Worm (Caenorhabditis elegans) whole organism, L1 larva: Measurements from ENCODE around the gene snu-66.
A peak's percentile ranks its signal among the peaks of the same experiment; 100 is the strongest.

Experiments
- C04F5.9 ChIP-seq: sonication (generic microtip); optimal IDR thresholded peaks from 2 replicates; lab custom pipeline; 2016; ENCODE audit warnings: missing genetic modification characterization, missing compliant biosample characterization
- C16A3.4 ChIP-seq: fragments of 150-350 bp; optimal IDR thresholded peaks from 2 replicates; lab custom pipeline; 2014; ENCODE audit warnings: missing biosample characterization, missing genetic modification characterization
- F16B12.6 ChIP-seq: fragments of 150-350 bp; optimal IDR thresholded peaks from 2 replicates; lab custom pipeline; 2014; ENCODE audit warnings: missing biosample characterization, missing genetic modification characterization
- aha-1 ChIP-seq: fragments of 150-350 bp; optimal IDR thresholded peaks from 2 replicates; lab custom pipeline; 2014; ENCODE audit warnings: missing biosample characterization, missing genetic modification characterization
- alr-1 ChIP-seq: fragments of 200-800 bp; sonication (Bioruptor generic); optimal IDR thresholded peaks from 2 replicates; lab custom pipeline; 2018; ENCODE audit warnings: borderline replicate concordance, mild to moderate bottlenecking, missing genetic modification characterization, missing compliant biosample characterization
- ama-1 ChIP-seq: fragments of 150-350 bp; optimal IDR thresholded peaks from 2 replicates; lab custom pipeline; 2014
- ceh-63 ChIP-seq: fragments of 200-800 bp; sonication (Bioruptor generic); optimal IDR thresholded peaks from 2 replicates; lab custom pipeline; 2018; ENCODE audit warnings: mild to moderate bottlenecking, missing genetic modification characterization, missing compliant biosample characterization
- ceh-88 ChIP-seq: fragments of 200-800 bp; sonication (Bioruptor generic); IDR thresholded peaks from 2 replicates; pipeline ENCODE4 v1.3.6; 2022; ENCODE audit warnings: missing genetic modification characterization, missing compliant biosample characterization
- ceh-90 ChIP-seq: sonication (generic microtip); optimal IDR thresholded peaks from 2 replicates; lab custom pipeline; 2016; ENCODE audit warnings: missing genetic modification characterization, missing compliant biosample characterization
- dpl-1 ChIP-seq, 3 experiments: fragments of 150-350 bp in 2 of 3; sonication (generic microtip) in 1 of 3; optimal IDR thresholded peaks; 2 replicates each; lab custom pipeline; 2014 to 2017; ENCODE audit warnings: missing biosample characterization in 3 of 3, missing genetic modification characterization in 3 of 3, missing genetic modification reagents in 3 of 3
- dsc-1 ChIP-seq: sonication (generic microtip); optimal IDR thresholded peaks from 2 replicates; lab custom pipeline; 2016; ENCODE audit warnings: mild to moderate bottlenecking, missing genetic modification characterization, missing compliant biosample characterization
- efl-1 ChIP-seq, 4 experiments: fragments of 150-350 bp; optimal IDR thresholded peaks in 3 of 4; peaks in 1 of 4; 1 replicate in 1 of 4; 2 replicates in 3 of 4; lab custom pipeline; 2014; ENCODE audit warnings: missing biosample characterization in 2 of 4, missing genetic modification characterization in 2 of 4, missing genetic modification reagents in 2 of 4
- egl-13 ChIP-seq: sonication (generic microtip); optimal IDR thresholded peaks from 2 replicates; lab custom pipeline; 2016; ENCODE audit warnings: missing genotype, missing genetic modification reagents, missing genetic modification characterization, missing compliant biosample characterization
- egl-27 ChIP-seq, 2 experiments: fragments of 150-350 bp in 1 of 2; sonication (generic microtip); optimal IDR thresholded peaks; 3 replicates each; lab custom pipeline; 2017 to 2018; ENCODE audit warnings: missing biosample characterization in 2 of 2, missing genetic modification characterization in 2 of 2, missing genetic modification reagents in 2 of 2
- ets-5 ChIP-seq: fragments of 200-800 bp; sonication (Bioruptor generic); IDR thresholded peaks from 2 replicates; pipeline ENCODE4 v1.3.6; 2022; ENCODE audit warnings: missing genetic modification characterization, missing compliant biosample characterization
- fkh-10 ChIP-seq: sonication (generic microtip); optimal IDR thresholded peaks from 2 replicates; lab custom pipeline; 2017; ENCODE audit warnings: missing biosample characterization, missing genetic modification reagents, missing genetic modification characterization
- fkh-4 ChIP-seq: sonication (generic microtip); optimal IDR thresholded peaks from 2 replicates; lab custom pipeline; 2016; ENCODE audit warnings: missing compliant biosample characterization, missing genetic modification characterization, borderline replicate concordance
- fkh-8 ChIP-seq: sonication (generic microtip); optimal IDR thresholded peaks from 2 replicates; lab custom pipeline; 2016; ENCODE audit warnings: mild to moderate bottlenecking, missing genetic modification characterization, missing compliant biosample characterization
- fos-1 ChIP-seq: fragments of 150-350 bp; optimal IDR thresholded peaks from 2 replicates; lab custom pipeline; 2014; ENCODE audit warnings: missing biosample characterization, missing genetic modification characterization
- hlh-17 ChIP-seq: fragments of 200-800 bp; sonication (Bioruptor generic); optimal IDR thresholded peaks from 2 replicates; lab custom pipeline; 2018; ENCODE audit warnings: missing genetic modification characterization, mild to moderate bottlenecking, missing compliant biosample characterization, moderate library complexity, borderline replicate concordance
- hlh-4 ChIP-seq: sonication (generic microtip); optimal IDR thresholded peaks from 2 replicates; lab custom pipeline; 2016; ENCODE audit warnings: mild to moderate bottlenecking, missing genetic modification characterization, missing compliant biosample characterization
- hpl-2 ChIP-seq: fragments of 150-350 bp; optimal IDR thresholded peaks from 2 replicates; lab custom pipeline; 2014; ENCODE audit warnings: missing biosample characterization, missing genetic modification reagents, missing genetic modification characterization
- lin-13 ChIP-seq: fragments of 150-350 bp; optimal IDR thresholded peaks from 2 replicates; lab custom pipeline; 2014; ENCODE audit warnings: missing biosample characterization, missing genetic modification reagents, missing genetic modification characterization
- lin-14 ChIP-seq: fragments of 200-800 bp; sonication (Bioruptor generic); optimal IDR thresholded peaks from 2 replicates; lab custom pipeline; 2018; ENCODE audit warnings: mild to moderate bottlenecking, missing genetic modification characterization, moderate library complexity, missing compliant biosample characterization
- lin-15B ChIP-seq: fragments of 150-350 bp; sonication (generic microtip); optimal IDR thresholded peaks from 3 replicates; lab custom pipeline; 2014; ENCODE audit warnings: missing biosample characterization, missing genetic modification characterization
- lin-35 ChIP-seq, 2 experiments: fragments of 150-350 bp; optimal IDR thresholded peaks; 2 replicates each; lab custom pipeline; 2014; ENCODE audit warnings: missing biosample characterization in 2 of 2, missing genetic modification characterization in 2 of 2, missing genetic modification reagents in 2 of 2
- lir-3 ChIP-seq: sonication (generic microtip); optimal IDR thresholded peaks from 2 replicates; lab custom pipeline; 2016; ENCODE audit warnings: mild to moderate bottlenecking, missing genetic modification characterization, moderate library complexity, missing compliant biosample characterization; ENCODE audit not compliant: poor library complexity
- mab-9 ChIP-seq: fragments of 200-800 bp; sonication (Bioruptor generic); IDR thresholded peaks from 2 replicates; pipeline ENCODE4 v1.3.6; 2022; ENCODE audit warnings: missing genetic modification reagents, missing genetic modification characterization, missing compliant biosample characterization
- mdl-1 ChIP-seq, 2 experiments: fragments of 150-350 bp; optimal IDR thresholded peaks; 2 replicates each; lab custom pipeline; 2014 to 2017; ENCODE audit warnings: missing biosample characterization in 2 of 2, missing genetic modification characterization in 2 of 2, inconsistent platforms in 1 of 2
- mef-2 ChIP-seq: fragments of 150-350 bp; optimal IDR thresholded peaks from 2 replicates; lab custom pipeline; 2014; ENCODE audit warnings: missing biosample characterization, missing genetic modification characterization
- mep-1 ChIP-seq: fragments of 150-350 bp; optimal IDR thresholded peaks from 2 replicates; lab custom pipeline; 2014; ENCODE audit warnings: missing biosample characterization, missing genetic modification characterization
- nhr-11 ChIP-seq: fragments of 150-350 bp; optimal IDR thresholded peaks from 2 replicates; lab custom pipeline; 2014; ENCODE audit warnings: missing biosample characterization, missing genetic modification characterization
- nhr-19 ChIP-seq: fragments of 200-800 bp; sonication (Bioruptor generic); conservative IDR thresholded peaks from 2 replicates; pipeline ENCODE4 v1.3.6; 2022; ENCODE audit warnings: missing genetic modification characterization, missing compliant biosample characterization
- nhr-237 ChIP-seq: fragments of 150-350 bp; optimal IDR thresholded peaks from 2 replicates; lab custom pipeline; 2014; ENCODE audit warnings: missing biosample characterization, missing genetic modification characterization
- nhr-28 ChIP-seq: fragments of 150-350 bp; optimal IDR thresholded peaks from 2 replicates; lab custom pipeline; 2014; ENCODE audit warnings: missing biosample characterization, missing genetic modification characterization
- nhr-47 ChIP-seq: sonication (generic microtip); optimal IDR thresholded peaks from 2 replicates; lab custom pipeline; 2016; ENCODE audit warnings: mild to moderate bottlenecking, missing genetic modification characterization, moderate library complexity, missing compliant biosample characterization
- nhr-76 ChIP-seq: sonication (generic microtip); optimal IDR thresholded peaks from 2 replicates; lab custom pipeline; 2017; ENCODE audit warnings: missing biosample characterization, missing genetic modification characterization
- nhr-90 ChIP-seq: sonication (generic microtip); optimal IDR thresholded peaks from 2 replicates; lab custom pipeline; 2016; ENCODE audit warnings: mild to moderate bottlenecking, missing genetic modification characterization, missing compliant biosample characterization; ENCODE audit not compliant: poor library complexity
- pag-3 ChIP-seq: sonication (generic microtip); optimal IDR thresholded peaks from 2 replicates; lab custom pipeline; 2017; ENCODE audit warnings: missing genetic modification characterization, mild to moderate bottlenecking, missing compliant biosample characterization, antibody characterized with exemption, borderline replicate concordance; ENCODE audit not compliant: insufficient read depth
- pqm-1 ChIP-seq: sonication (generic microtip); optimal IDR thresholded peaks from 3 replicates; lab custom pipeline; 2017; ENCODE audit warnings: missing biosample characterization, missing genetic modification characterization
- rnt-1 ChIP-seq: sonication (generic microtip); optimal IDR thresholded peaks from 2 replicates; lab custom pipeline; 2016; ENCODE audit warnings: mild to moderate bottlenecking, missing genetic modification characterization, moderate library complexity, missing compliant biosample characterization
- skn-1 ChIP-seq: fragments of 150-350 bp; optimal IDR thresholded peaks from 2 replicates; lab custom pipeline; 2014; ENCODE audit warnings: missing biosample characterization, missing genetic modification characterization
- snpc-4 ChIP-seq: fragments of 150-350 bp; optimal IDR thresholded peaks from 2 replicates; lab custom pipeline; 2014; ENCODE audit warnings: missing biosample characterization, missing genetic modification characterization
- sptf-1 ChIP-seq: fragments of 150-350 bp; optimal IDR thresholded peaks from 2 replicates; lab custom pipeline; 2014; ENCODE audit warnings: missing biosample characterization, missing genetic modification characterization
- sup-37 ChIP-seq: fragments of 200-800 bp; sonication (Bioruptor generic); optimal IDR thresholded peaks from 2 replicates; lab custom pipeline; 2018; ENCODE audit warnings: mild to moderate bottlenecking, missing genetic modification characterization, missing compliant biosample characterization
- swsn-7 ChIP-seq: sonication (generic microtip); optimal IDR thresholded peaks from 2 replicates; lab custom pipeline; 2016; ENCODE audit warnings: missing genetic modification characterization, missing compliant biosample characterization
- tlp-1 ChIP-seq: fragments of 150-350 bp; optimal IDR thresholded peaks from 2 replicates; lab custom pipeline; 2014; ENCODE audit warnings: missing biosample characterization, missing genetic modification characterization
- unc-130 ChIP-seq: fragments of 150-350 bp; optimal IDR thresholded peaks from 2 replicates; lab custom pipeline; 2017; ENCODE audit warnings: missing biosample characterization, missing genetic modification characterization, inconsistent platforms
- unc-62 ChIP-seq: fragments of 150-350 bp; optimal IDR thresholded peaks from 2 replicates; lab custom pipeline; 2014; ENCODE audit warnings: missing biosample characterization, missing genetic modification reagents, missing genetic modification characterization
- unc-86 ChIP-seq: sonication (generic microtip); optimal IDR thresholded peaks from 2 replicates; lab custom pipeline; 2016; ENCODE audit warnings: missing genetic modification characterization, missing compliant biosample characterization
- unc-98 ChIP-seq: fragments of 200-800 bp; sonication (Bioruptor generic); IDR thresholded peaks from 2 replicates; pipeline ENCODE4 v1.3.6; 2022; ENCODE audit warnings: missing genetic modification characterization, missing compliant biosample characterization
- vab-15 ChIP-seq: sonication (generic microtip); optimal IDR thresholded peaks from 2 replicates; lab custom pipeline; 2017; ENCODE audit warnings: missing genotype, mild to moderate bottlenecking, missing genetic modification characterization, missing compliant biosample characterization
- xbp-1 ChIP-seq: sonication (generic microtip); optimal IDR thresholded peaks from 2 replicates; lab custom pipeline; 2016; ENCODE audit warnings: missing genetic modification characterization, missing compliant biosample characterization

snu-66 gene

DNA sequence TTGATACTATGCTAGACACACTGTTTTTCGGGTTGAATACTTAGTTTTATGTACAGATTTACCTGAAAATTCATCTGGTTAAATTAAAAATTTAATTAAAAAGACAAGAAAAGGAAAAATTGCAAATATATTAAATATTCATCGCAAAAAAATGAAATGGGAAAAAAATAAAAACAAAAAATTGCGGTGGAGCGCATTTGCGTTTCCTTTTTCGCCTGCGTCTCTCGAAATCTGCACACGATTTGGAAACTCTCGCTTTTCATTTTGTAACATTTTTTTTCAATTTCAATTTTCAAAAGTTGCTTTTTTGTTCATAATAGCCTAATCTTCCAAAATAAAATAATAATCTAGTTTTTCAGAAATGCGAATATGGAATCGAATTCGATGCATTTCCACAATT lies 12.2 kb upstream of the snu-66 start, which contains the start of the genes F19F10.11 and C50E3.5 (continued):
- TF ChIP-seq fkh-8 (tag; lab: Kevin White, UChicago), result no peak
- peak; percentile 48 to 72 (median 66) for TF ChIP-seq dpl-1 (GFP tag; optimal IDR thresholded peaks at IDR 0.05; lab: Kevin White, UChicago)
- no peak for TF ChIP-seq ceh-88
- TF ChIP-seq fkh-4, result no peak
- TF ChIP-seq rnt-1 (tag; lab: Kevin White, UChicago), result peak; percentile 57
- no peak for TF ChIP-seq sup-37 (GFP tag; lab: Kevin White, UChicago)
- TF ChIP-seq egl-13 (tag; lab: Kevin White, UChicago), result no peak
- TF ChIP-seq snpc-4, result peak; percentile 68
- peak; percentile 62 for TF ChIP-seq dsc-1 (tag; lab: Kevin White, UChicago)
- TF ChIP-seq hlh-4 (tag; lab: Kevin White, UChicago), result no peak
- TF ChIP-seq C04F5.9 (tag; lab: Kevin White, UChicago), result no peak
- no peak for TF ChIP-seq nhr-237 (tag; lab: Kevin White, UChicago)
- TF ChIP-seq vab-15 (tag; lab: Kevin White, UChicago), result no peak
- no peak for TF ChIP-seq ceh-90
- peak; percentile 70 for TF ChIP-seq swsn-7
- TF ChIP-seq hlh-17 (GFP tag; lab: Kevin White, UChicago), result no peak
- TF ChIP-seq nhr-11 (tag; lab: Kevin White, UChicago), result no peak
- TF ChIP-seq lin-15B (tag; lab: Kevin White, UChicago), result peak; percentile 38
- peak; percentile 66 for TF ChIP-seq nhr-90 (tag; lab: Kevin White, UChicago)
- TF ChIP-seq unc-130 (tag; lab: Kevin White, UChicago), result no peak
- peak; percentile 22 for TF ChIP-seq pag-3 (tag; lab: Kevin White, UChicago)
- peak; percentile 73 for TF ChIP-seq nhr-47 (tag; lab: Kevin White, UChicago)
- no peak for TF ChIP-seq mab-9
- TF ChIP-seq aha-1 (tag; lab: Kevin White, UChicago), result no peak
- TF ChIP-seq pqm-1 (tag; lab: Kevin White, UChicago), result no peak
- peak; percentile 53 for TF ChIP-seq lin-13 (GFP tag; lab: Kevin White, UChicago)
- no peak for TF ChIP-seq hpl-2 (GFP tag; lab: Kevin White, UChicago)
- peak; percentile 64 for TF ChIP-seq unc-86
- no peak for TF ChIP-seq fkh-10 (GFP tag; lab: Kevin White, UChicago)
- TF ChIP-seq nhr-28 (tag; lab: Kevin White, UChicago), result no peak
- no peak for TF ChIP-seq unc-62 (GFP tag; lab: Kevin White, UChicago)
- TF ChIP-seq egl-27 (tag; optimal IDR thresholded peaks at IDR 0.05; lab: Kevin White, UChicago), result no peak
- no peak for TF ChIP-seq nhr-76 (tag; lab: Kevin White, UChicago)
- TF ChIP-seq nhr-19, result peak; percentile 66
- peak; percentile 46 for TF ChIP-seq fos-1 (tag; lab: Kevin White, UChicago)
- TF ChIP-seq mef-2 (tag; lab: Kevin White, UChicago), result no peak
- TF ChIP-seq F16B12.6 (tag; lab: Kevin White, UChicago), result no peak
- peak in 1 of 2 experiments; percentile 32 for TF ChIP-seq mdl-1 (tag; optimal IDR thresholded peaks at IDR 0.05; lab: Kevin White, UChicago)
- TF ChIP-seq C16A3.4, result peak; percentile 67
- TF ChIP-seq lin-14 (GFP tag; lab: Kevin White, UChicago), result peak; percentile 79
- no peak for TF ChIP-seq tlp-1 (tag; lab: Kevin White, UChicago)
- TF ChIP-seq mep-1 (tag; lab: Kevin White, UChicago), result peak; percentile 82
- TF ChIP-seq unc-98, result no peak
- no peak for TF ChIP-seq sptf-1 (tag; lab: Kevin White, UChicago)
- TF ChIP-seq xbp-1 (tag; lab: Kevin White, UChicago), result peak; percentile 67
- TF ChIP-seq skn-1 (tag; lab: Kevin White, UChicago), result peak; percentile 48
- TF ChIP-seq efl-1 (optimal IDR thresholded peaks at IDR 0.05; lab: Kevin White, UChicago), result peak; percentile 69 to 71
- TF ChIP-seq efl-1 (GFP tag; optimal IDR thresholded peaks at IDR 0.05 in 1 of 2; lab: Kevin White, UChicago), result peak; percentile 69 to 95
- TF ChIP-seq lin-35 (GFP tag; optimal IDR thresholded peaks at IDR 0.05; lab: Kevin White, UChicago), result peak; percentile 27 to 64
- TF ChIP-seq ceh-63 (GFP tag; lab: Kevin White, UChicago), result no peak
- TF ChIP-seq lir-3 (tag; lab: Kevin White, UChicago), result no peak
- no peak for TF ChIP-seq alr-1 (tag; lab: Kevin White, UChicago)
- TF ChIP-seq ets-5 (GFP tag; lab: Robert Waterston, UW), result no peak
- no peak for TF ChIP-seq ama-1 (lab: Kevin White, UChicago)
